Worm (Caenorhabditis elegans) whole organism, late embryonic: ENCODE data around the gene srd-35.

Experiments used
- F13H6.1 ChIP-seq: sonication (generic microtip); optimal IDR thresholded peaks from 2 replicates; lab custom pipeline; 2016; ENCODE audit warnings: missing genetic modification characterization, missing compliant biosample characterization
- Y22D7AL.16 ChIP-seq: sonication (generic microtip); optimal IDR thresholded peaks from 2 replicates; lab custom pipeline; 2016; ENCODE audit warnings: missing genetic modification characterization, missing compliant biosample characterization
- ceh-19 ChIP-seq: fragments of 200-800 bp; sonication (Bioruptor generic); optimal IDR thresholded peaks from 2 replicates; lab custom pipeline; 2018; ENCODE audit warnings: mild to moderate bottlenecking, missing genetic modification characterization, missing compliant biosample characterization
- ceh-2 ChIP-seq: sonication (generic microtip); optimal IDR thresholded peaks from 2 replicates; lab custom pipeline; 2016; ENCODE audit warnings: missing genotype, missing genetic modification characterization, missing compliant biosample characterization
- ceh-22 ChIP-seq: sonication (generic microtip); optimal IDR thresholded peaks from 2 replicates; lab custom pipeline; 2017; ENCODE audit warnings: missing biosample characterization, missing genetic modification characterization
- ceh-31 ChIP-seq: sonication (generic microtip); optimal IDR thresholded peaks from 2 replicates; lab custom pipeline; 2016; ENCODE audit warnings: missing genetic modification characterization, missing compliant biosample characterization
- ceh-45 ChIP-seq: fragments of 200-800 bp; sonication (Bioruptor generic); IDR thresholded peaks from 2 replicates; pipeline ENCODE4 v1.3.6; 2022; ENCODE audit warnings: missing genetic modification reagents, missing genetic modification characterization, missing compliant biosample characterization
- ceh-48 ChIP-seq: sonication (generic microtip); optimal IDR thresholded peaks from 2 replicates; lab custom pipeline; 2016; ENCODE audit warnings: missing genetic modification characterization, inconsistent platforms, missing compliant biosample characterization
- ceh-6 ChIP-seq: fragments of 200-800 bp; sonication (Bioruptor generic); optimal IDR thresholded peaks from 2 replicates; lab custom pipeline; 2018; ENCODE audit warnings: mild to moderate bottlenecking, missing genetic modification characterization, missing compliant biosample characterization
- ceh-9 ChIP-seq: sonication (generic microtip); optimal IDR thresholded peaks from 2 replicates; lab custom pipeline; 2016; ENCODE audit warnings: mild to moderate bottlenecking, missing genetic modification characterization, inconsistent platforms, missing compliant biosample characterization
- dmd-4 ChIP-seq: sonication (generic microtip); optimal IDR thresholded peaks from 2 replicates; lab custom pipeline; 2016; ENCODE audit warnings: borderline replicate concordance, missing genetic modification characterization, missing compliant biosample characterization
- elt-4 ChIP-seq: sonication (generic microtip); optimal IDR thresholded peaks from 2 replicates; lab custom pipeline; 2016; ENCODE audit warnings: missing genetic modification characterization, missing compliant biosample characterization
- ets-4 ChIP-seq: sonication (generic microtip); optimal IDR thresholded peaks from 2 replicates; lab custom pipeline; 2016; ENCODE audit warnings: missing genetic modification characterization, missing compliant biosample characterization
- fax-1 ChIP-seq: sonication (generic microtip); optimal IDR thresholded peaks from 2 replicates; lab custom pipeline; 2016; ENCODE audit warnings: missing genotype, missing genetic modification characterization, missing compliant biosample characterization
- fkh-10 ChIP-seq: fragments of 150-350 bp; optimal IDR thresholded peaks from 2 replicates; lab custom pipeline; 2014; ENCODE audit warnings: missing biosample characterization, missing genetic modification reagents, missing genetic modification characterization
- fkh-6 ChIP-seq: sonication (generic microtip); optimal IDR thresholded peaks from 2 replicates; lab custom pipeline; 2016; ENCODE audit warnings: missing genetic modification characterization, missing compliant biosample characterization
- hlh-15 ChIP-seq: sonication (generic microtip); optimal IDR thresholded peaks from 2 replicates; lab custom pipeline; 2016; ENCODE audit warnings: missing genetic modification characterization, missing compliant biosample characterization
- hlh-30 ChIP-seq: sonication (generic microtip); optimal IDR thresholded peaks from 2 replicates; lab custom pipeline; 2017; ENCODE audit warnings: antibody characterized with exemption, missing genetic modification characterization, missing compliant biosample characterization; ENCODE audit not compliant: insufficient read depth
- lin-11 ChIP-seq: fragments of 200-800 bp; sonication (Bioruptor generic); optimal IDR thresholded peaks from 2 replicates; lab custom pipeline; 2018; ENCODE audit warnings: mild to moderate bottlenecking, missing genetic modification characterization, missing compliant biosample characterization
- mec-3 ChIP-seq: sonication (generic microtip); optimal IDR thresholded peaks from 2 replicates; lab custom pipeline; 2016; ENCODE audit warnings: borderline replicate concordance, missing genetic modification characterization, missing compliant biosample characterization
- nhr-11 ChIP-seq: fragments of 150-350 bp; optimal IDR thresholded peaks from 2 replicates; lab custom pipeline; 2014; ENCODE audit warnings: missing biosample characterization, missing genetic modification characterization
- npax-4 ChIP-seq: sonication (generic microtip); optimal IDR thresholded peaks from 2 replicates; lab custom pipeline; 2016; ENCODE audit warnings: missing genetic modification characterization, missing compliant biosample characterization
- odd-2 ChIP-seq: sonication (generic microtip); optimal IDR thresholded peaks from 2 replicates; lab custom pipeline; 2017; ENCODE audit warnings: antibody characterized with exemption, mild to moderate bottlenecking, missing genetic modification characterization, missing compliant biosample characterization
- pag-3 ChIP-seq: sonication (generic microtip); optimal IDR thresholded peaks from 2 replicates; lab custom pipeline; 2016; ENCODE audit warnings: missing compliant biosample characterization, missing genetic modification characterization, borderline replicate concordance
- pat-9 ChIP-seq: fragments of 200-800 bp; sonication (Bioruptor generic); optimal IDR thresholded peaks from 2 replicates; lab custom pipeline; 2018; ENCODE audit warnings: mild to moderate bottlenecking, missing genetic modification characterization, moderate library complexity, missing compliant biosample characterization
- pros-1 ChIP-seq: fragments of 150-350 bp; optimal IDR thresholded peaks from 2 replicates; lab custom pipeline; 2014; ENCODE audit warnings: missing biosample characterization, missing genetic modification reagents, missing genetic modification characterization
- ref-2 ChIP-seq: sonication (generic microtip); optimal IDR thresholded peaks from 2 replicates; lab custom pipeline; 2016; ENCODE audit warnings: missing genetic modification characterization, missing compliant biosample characterization
- sox-2 ChIP-seq: fragments of 200-800 bp; sonication (Bioruptor generic); IDR thresholded peaks from 2 replicates; pipeline ENCODE4 v1.3.6; 2022; ENCODE audit warnings: missing genetic modification reagents, missing genetic modification characterization, missing compliant biosample characterization
- sox-4 ChIP-seq: sonication (generic microtip); optimal IDR thresholded peaks from 2 replicates; lab custom pipeline; 2017; ENCODE audit warnings: mild to moderate bottlenecking, missing genetic modification characterization, inconsistent platforms, missing compliant biosample characterization
- unc-3 ChIP-seq, 2 experiments: fragments of 200-800 bp in 1 of 2; sonication (Bioruptor generic) in 1 of 2; sonication (generic microtip) in 1 of 2; conservative IDR thresholded peaks in 1 of 2; optimal IDR thresholded peaks in 1 of 2; 2 replicates each; pipeline versions ENCODE4 v1.3.6 to Lab custom; 2016 to 2022; ENCODE audit warnings: missing compliant biosample characterization in 2 of 2, missing genetic modification characterization in 2 of 2, missing genetic modification reagents in 1 of 2
- unc-42 ChIP-seq: sonication (generic microtip); optimal IDR thresholded peaks from 2 replicates; lab custom pipeline; 2016; ENCODE audit warnings: missing genotype, missing genetic modification characterization, missing compliant biosample characterization
- unc-55 ChIP-seq: sonication (generic microtip); optimal IDR thresholded peaks from 2 replicates; lab custom pipeline; 2017; ENCODE audit warnings: missing biosample characterization, missing genetic modification reagents, missing genetic modification characterization
- unc-86 ChIP-seq: sonication (generic microtip); optimal IDR thresholded peaks from 2 replicates; lab custom pipeline; 2016; ENCODE audit warnings: missing genetic modification characterization, missing compliant biosample characterization
- zip-5 ChIP-seq: sonication (generic microtip); optimal IDR thresholded peaks from 2 replicates; lab custom pipeline; 2016; ENCODE audit warnings: missing genetic modification characterization, missing compliant biosample characterization

Gene srd-35

DNA sequence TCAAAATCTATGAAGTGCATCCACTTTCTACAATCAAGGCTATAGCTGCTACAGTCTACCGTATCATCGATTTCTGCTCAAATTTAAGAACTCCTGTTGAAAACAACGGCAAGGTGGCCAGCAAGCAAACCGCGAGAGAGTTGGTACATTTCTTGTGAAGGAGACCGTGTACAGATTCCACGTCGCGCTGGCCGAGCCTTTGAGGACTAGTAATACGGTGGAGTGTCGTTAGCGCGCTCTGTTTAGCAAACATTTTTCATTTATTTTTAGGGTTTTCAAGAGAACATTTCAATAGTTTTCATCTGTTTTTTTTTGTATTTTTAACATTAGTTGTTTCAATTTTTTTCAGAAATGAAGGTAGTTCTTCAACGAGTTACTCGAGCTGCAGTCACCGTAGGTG, 11.9 kb upstream of the srd-35 start, which contains the start of gene pqn-68:
pqn-68 (plus strand) TSS at position 350 of the 400 bp plus-strand sequence.
- TF ChIP-seq hlh-30 (tag; lab: Kevin White, UChicago) (no peak), F13H6.1 (tag; lab: Kevin White, UChicago) (no peak), fkh-10 (GFP tag; lab: Kevin White, UChicago) (no peak), dmd-4 (no peak), ets-4 (tag; lab: Kevin White, UChicago) (peak; percentile 1), ceh-2 (peak; percentile 10), ceh-31 (tag; lab: Kevin White, UChicago) (peak; percentile 4)
- TF ChIP-seq, all 69 proteins: peak for 3

DNA sequence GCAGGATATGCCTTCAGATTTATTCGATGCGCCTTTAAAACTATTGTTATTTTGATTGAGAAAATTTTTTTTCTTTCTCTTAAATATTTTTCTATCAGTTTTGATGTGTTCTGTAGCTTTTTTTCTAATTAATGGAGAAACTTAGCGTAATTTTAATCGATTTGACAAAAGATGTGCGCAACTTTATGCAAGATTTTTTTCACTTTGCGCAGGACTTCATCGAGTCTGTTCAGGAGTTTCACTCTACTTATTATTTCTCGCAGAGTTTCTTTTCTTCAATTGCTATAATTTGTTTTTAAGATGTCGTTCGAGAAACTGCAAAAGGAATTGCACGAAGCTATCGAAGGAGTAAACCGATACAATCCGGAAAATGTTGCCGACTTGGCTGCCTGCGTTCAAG, 10.5 kb upstream of the srd-35 start, which contains the start of gene eif-3.K:
eif-3.K (plus strand) TSS at position 301 of the 400 bp plus-strand sequence.
- TF ChIP-seq sox-2 (GFP tag; lab: Robert Waterston, UW) (no peak), fax-1 (tag; lab: Kevin White, UChicago) (no peak), ceh-22 (tag; lab: Kevin White, UChicago) (no peak), pag-3 (tag; lab: Kevin White, UChicago) (no peak), unc-42 (tag; lab: Kevin White, UChicago) (no peak), ceh-6 (GFP tag; lab: Kevin White, UChicago) (no peak), fkh-6 (tag; lab: Kevin White, UChicago) (no peak), zip-5 (tag; lab: Kevin White, UChicago) (no peak), odd-2 (no peak), unc-55 (no peak)

DNA sequence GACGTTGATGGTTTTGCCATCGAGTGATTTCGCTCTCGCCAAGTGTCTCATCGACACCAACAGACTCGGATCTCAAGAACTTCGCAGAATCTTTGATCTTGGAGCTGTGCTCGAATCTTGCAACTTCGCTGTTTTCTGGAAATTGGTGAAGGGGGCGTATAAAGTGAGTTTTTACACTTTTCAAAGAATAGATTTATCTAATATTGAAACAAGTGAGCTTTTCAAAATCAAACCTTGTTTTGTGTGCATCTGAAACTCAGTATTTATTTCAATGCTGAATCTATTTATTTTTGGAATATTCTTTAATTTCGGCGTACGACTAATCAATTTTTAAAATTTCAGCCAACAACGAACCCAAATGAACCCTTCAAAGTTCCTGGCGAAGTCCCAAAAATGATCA, 9.9 kb upstream of the srd-35 start:
- no peak for TF ChIP-seq ref-2
- TF ChIP-seq nhr-11 (tag; lab: Kevin White, UChicago): no peak
- no peak for TF ChIP-seq ceh-9 (tag; lab: Kevin White, UChicago)
- TF ChIP-seq unc-86 (tag; lab: Kevin White, UChicago): no peak
- TF ChIP-seq dmd-4: no peak
- no peak for TF ChIP-seq ceh-31 (tag; lab: Kevin White, UChicago)
- no peak for TF ChIP-seq ceh-48 (tag; lab: Kevin White, UChicago)
- TF ChIP-seq, all 69 proteins: peak for 0

DNA sequence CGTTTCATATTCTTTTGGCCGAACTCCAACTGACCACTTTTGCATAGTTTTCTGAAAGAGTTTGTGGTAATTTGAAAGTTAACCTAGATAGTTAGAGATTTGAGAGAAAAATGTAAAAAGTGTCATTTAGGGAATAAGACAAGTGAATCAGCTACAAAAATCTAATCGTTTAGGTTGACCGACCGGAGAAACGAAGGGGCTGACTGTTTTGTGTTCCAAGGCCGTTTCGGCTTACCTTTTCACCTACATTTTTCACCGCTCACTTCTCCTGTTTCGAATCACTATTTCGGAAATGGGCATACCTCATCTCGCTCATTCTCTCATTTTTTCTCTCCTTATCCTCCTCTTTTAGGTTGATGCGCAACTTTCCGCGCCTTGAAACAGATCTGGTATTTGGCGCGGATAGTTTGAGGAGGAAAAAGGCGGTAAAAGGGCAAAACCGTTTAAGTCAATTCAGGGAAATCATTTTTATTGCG, 3.1 kb upstream of the srd-35 start, which contains the start of gene mpst-7:
mpst-7 (minus strand) TSS at position 51 of the 476 bp plus-strand sequence.
- no peak for TF ChIP-seq lin-11 (tag; lab: Kevin White, UChicago)
- TF ChIP-seq elt-4 (tag; lab: Kevin White, UChicago): no peak
- TF ChIP-seq hlh-15: no peak
- no peak for TF ChIP-seq ceh-22 (tag; lab: Kevin White, UChicago)
- no peak for TF ChIP-seq npax-4 (tag; lab: Kevin White, UChicago)
- TF ChIP-seq ceh-19 (GFP tag; lab: Kevin White, UChicago): no peak
- no peak for TF ChIP-seq sox-4
- no peak for TF ChIP-seq unc-55
- no peak for TF ChIP-seq pat-9
- TF ChIP-seq fkh-10 (GFP tag; lab: Kevin White, UChicago): no peak
- TF ChIP-seq mec-3 (tag; lab: Kevin White, UChicago): no peak
- TF ChIP-seq ceh-9 (tag; lab: Kevin White, UChicago): no peak
- TF ChIP-seq ets-4 (tag; lab: Kevin White, UChicago): no peak
- TF ChIP-seq ceh-45 (GFP tag; lab: Robert Waterston, UW): no peak
- no peak for TF ChIP-seq Y22D7AL.16 (tag; lab: Kevin White, UChicago)
- TF ChIP-seq pros-1 (tag; lab: Kevin White, UChicago): no peak
- TF ChIP-seq unc-3 (GFP tag; conservative IDR thresholded peaks at IDR 0.05; lab: Robert Waterston, UW): no peak
- TF ChIP-seq unc-3 (tag; optimal IDR thresholded peaks at IDR 0.05; lab: Kevin White, UChicago): no peak
- no peak for TF ChIP-seq fkh-6 (tag; lab: Kevin White, UChicago)
